Worm (Caenorhabditis elegans) whole organism, L4 larva: ENCODE results near the gene tkr-3.
"Not testable (repeated sequence)": the region's sequence is repeated elsewhere in the genome, so short reads cannot be mapped to it uniquely, and the experiment has no call there.

Source experiments
- F37D6.2 ChIP-seq: sonication (generic microtip); optimal IDR thresholded peaks from 2 replicates; lab custom pipeline; 2016; ENCODE audit warnings: mild to moderate bottlenecking, missing genetic modification characterization, missing compliant biosample characterization
- T20F7.1 ChIP-seq: fragments of 200-800 bp; sonication (Bioruptor generic); optimal IDR thresholded peaks from 2 replicates; lab custom pipeline; 2018; ENCODE audit warnings: mild to moderate bottlenecking, missing genetic modification characterization, missing compliant biosample characterization
- Y5F2A.4 ChIP-seq: fragments of 200-800 bp; sonication (Bioruptor generic); optimal IDR thresholded peaks from 2 replicates; lab custom pipeline; 2018; ENCODE audit warnings: mild to moderate bottlenecking, missing genetic modification characterization, missing compliant biosample characterization
- ZK546.5 ChIP-seq, 2 experiments: sonication (generic microtip); optimal IDR thresholded peaks; 2 replicates each; lab custom pipeline; 2017; ENCODE audit warnings: missing biosample characterization in 2 of 2, missing genetic modification characterization in 2 of 2
- aha-1 ChIP-seq: fragments of 150-350 bp; peaks from one replicate; lab custom pipeline; 2014; ENCODE audit warnings: missing biosample characterization, missing genetic modification characterization
- aly-2 ChIP-seq: sonication (generic microtip); optimal IDR thresholded peaks from 2 replicates; lab custom pipeline; 2018; ENCODE audit warnings: missing biosample characterization, missing genetic modification characterization
- arid-1 ChIP-seq: fragments of 200-800 bp; sonication (Bioruptor generic); conservative IDR thresholded peaks from 2 replicates; pipeline ENCODE4 v1.3.6; 2022; ENCODE audit warnings: missing genetic modification reagents, missing genetic modification characterization, missing compliant biosample characterization
- ceh-44 ChIP-seq: fragments of 200-800 bp; sonication (Bioruptor generic); IDR thresholded peaks from 2 replicates; pipeline ENCODE4 v1.3.6; 2022; ENCODE audit warnings: missing genetic modification reagents, missing genetic modification characterization, missing compliant biosample characterization
- ces-1 ChIP-seq: fragments of 150-350 bp; sonication (generic microtip); optimal IDR thresholded peaks from 4 replicates; lab custom pipeline; 2014; ENCODE audit warnings: missing biosample characterization, missing genetic modification reagents, missing genetic modification characterization
- daf-16 ChIP-seq, 3 experiments: sonication (generic microtip); optimal IDR thresholded peaks; 2 replicates each; lab custom pipeline; 2016 to 2017; ENCODE audit warnings: missing genetic modification characterization in 3 of 3, missing genetic modification reagents in 3 of 3, mild to moderate bottlenecking in 2 of 3, missing compliant biosample characterization in 2 of 3, missing biosample characterization in 1 of 3, moderate library complexity in 1 of 3
- daf-19 ChIP-seq: fragments of 200-800 bp; sonication (Bioruptor generic); conservative IDR thresholded peaks from 2 replicates; pipeline ENCODE4 v1.3.6; 2022; ENCODE audit warnings: missing genetic modification characterization, missing compliant biosample characterization
- dmd-6 ChIP-seq: fragments of 200-800 bp; sonication (Bioruptor generic); IDR thresholded peaks from 2 replicates; pipeline ENCODE4 v1.3.6; 2022; ENCODE audit warnings: missing genetic modification reagents, missing genetic modification characterization, missing compliant biosample characterization
- dmd-9 ChIP-seq: fragments of 200-800 bp; sonication (Bioruptor generic); IDR thresholded peaks from 2 replicates; pipeline ENCODE4 v1.3.6; 2022; ENCODE audit warnings: missing genetic modification reagents, missing genetic modification characterization, missing compliant biosample characterization
- duxl-1 ChIP-seq: sonication (generic microtip); optimal IDR thresholded peaks from 2 replicates; lab custom pipeline; 2016; ENCODE audit warnings: mild to moderate bottlenecking, missing genetic modification characterization, moderate library complexity, missing compliant biosample characterization; ENCODE audit not compliant: poor library complexity
- dve-1 ChIP-seq: sonication (generic microtip); optimal IDR thresholded peaks from 2 replicates; lab custom pipeline; 2017; ENCODE audit warnings: antibody characterized with exemption, mild to moderate bottlenecking, missing genetic modification characterization, missing compliant biosample characterization; ENCODE audit not compliant: insufficient read depth
- egl-43 ChIP-seq: fragments of 200-800 bp; sonication (Bioruptor generic); IDR thresholded peaks from 2 replicates; pipeline ENCODE4 v1.3.6; 2022; ENCODE audit warnings: missing genetic modification reagents, missing genetic modification characterization, missing compliant biosample characterization
- hlh-11 ChIP-seq: fragments of 200-800 bp; sonication (Bioruptor generic); optimal IDR thresholded peaks from 2 replicates; lab custom pipeline; 2018; ENCODE audit warnings: mild to moderate bottlenecking, missing genetic modification characterization, missing compliant biosample characterization
- hmg-1.1 ChIP-seq: fragments of 200-800 bp; sonication (Bioruptor generic); IDR thresholded peaks from 2 replicates; pipeline ENCODE4 v1.3.6; 2022; ENCODE audit warnings: missing genetic modification reagents, missing genetic modification characterization, missing compliant biosample characterization
- jun-1 ChIP-seq: fragments of 150-350 bp; optimal IDR thresholded peaks from 2 replicates; lab custom pipeline; 2014; ENCODE audit warnings: missing biosample characterization, missing genetic modification reagents, missing genetic modification characterization
- lin-1 ChIP-seq: fragments of 200-800 bp; sonication (Bioruptor generic); IDR thresholded peaks from 2 replicates; pipeline ENCODE4 v1.3.6; 2022; ENCODE audit warnings: missing genetic modification reagents, missing genetic modification characterization, missing compliant biosample characterization
- lin-13 ChIP-seq: fragments of 150-350 bp; optimal IDR thresholded peaks from 2 replicates; lab custom pipeline; 2014; ENCODE audit warnings: missing biosample characterization, missing genetic modification reagents, missing genetic modification characterization
- lin-15B ChIP-seq: fragments of 150-350 bp; sonication (generic microtip); optimal IDR thresholded peaks from 3 replicates; lab custom pipeline; 2014; ENCODE audit warnings: missing biosample characterization, missing genetic modification characterization
- lin-38 ChIP-seq: fragments of 200-800 bp; sonication (Bioruptor generic); IDR thresholded peaks from 2 replicates; pipeline ENCODE4 v1.3.6; 2022; ENCODE audit warnings: missing genetic modification reagents, missing genetic modification characterization, missing compliant biosample characterization
- lsy-2 ChIP-seq, 2 experiments: fragments of 150-350 bp in 1 of 2; sonication (generic microtip) in 1 of 2; optimal IDR thresholded peaks; 2 replicates each; lab custom pipeline; 2014 to 2017; ENCODE audit warnings: missing biosample characterization in 2 of 2, missing genetic modification characterization in 2 of 2
- madf-9 ChIP-seq: fragments of 200-800 bp; sonication (Bioruptor generic); conservative IDR thresholded peaks from 2 replicates; pipeline ENCODE4 v1.3.6; 2022; ENCODE audit warnings: missing genetic modification reagents, missing genetic modification characterization, missing compliant biosample characterization
- mep-1 ChIP-seq: fragments of 150-350 bp; sonication (generic microtip); optimal IDR thresholded peaks from 3 replicates; lab custom pipeline; 2014; ENCODE audit warnings: missing biosample characterization, missing genetic modification characterization
- mes-2 ChIP-seq: sonication (generic microtip); optimal IDR thresholded peaks from 2 replicates; lab custom pipeline; 2016; ENCODE audit warnings: missing genotype, mild to moderate bottlenecking, missing genetic modification characterization, missing compliant biosample characterization; ENCODE audit not compliant: poor library complexity, severe bottlenecking
- nhr-11 ChIP-seq: fragments of 150-350 bp; optimal IDR thresholded peaks from 2 replicates; lab custom pipeline; 2014; ENCODE audit warnings: missing biosample characterization, missing genetic modification characterization
- nhr-28 ChIP-seq: fragments of 150-350 bp; optimal IDR thresholded peaks from 2 replicates; lab custom pipeline; 2014; ENCODE audit warnings: missing biosample characterization, missing genetic modification characterization
- nhr-77 ChIP-seq: fragments of 150-350 bp; optimal IDR thresholded peaks from 2 replicates; lab custom pipeline; 2014; ENCODE audit warnings: missing biosample characterization, missing genetic modification characterization
- php-3 ChIP-seq: fragments of 200-800 bp; sonication (Bioruptor generic); IDR thresholded peaks from 2 replicates; pipeline ENCODE4 v1.3.6; 2022; ENCODE audit warnings: missing genetic modification reagents, missing genetic modification characterization, missing compliant biosample characterization
- pqm-1 ChIP-seq: sonication (generic microtip); optimal IDR thresholded peaks from 2 replicates; lab custom pipeline; 2017; ENCODE audit warnings: missing biosample characterization, missing genetic modification characterization
- set-16 ChIP-seq: fragments of 200-800 bp; sonication (Bioruptor generic); IDR thresholded peaks from 2 replicates; pipeline ENCODE4 v1.3.6; 2022; ENCODE audit warnings: missing genetic modification reagents, missing genetic modification characterization, missing compliant biosample characterization
- snpc-1.2 ChIP-seq: fragments of 200-800 bp; sonication (Bioruptor generic); IDR thresholded peaks from 2 replicates; pipeline ENCODE4 v1.3.6; 2022; ENCODE audit warnings: missing genetic modification reagents, missing genetic modification characterization, missing compliant biosample characterization
- tra-1 ChIP-seq: fragments of 200-800 bp; sonication (Bioruptor generic); IDR thresholded peaks from 2 replicates; pipeline ENCODE4 v1.3.6; 2022; ENCODE audit warnings: missing genetic modification reagents, missing genetic modification characterization, missing compliant biosample characterization
- zip-11 ChIP-seq: fragments of 200-800 bp; sonication (Bioruptor generic); IDR thresholded peaks from 2 replicates; pipeline ENCODE4 v1.3.6; 2022; ENCODE audit warnings: missing genetic modification characterization, missing compliant biosample characterization
- ztf-11 ChIP-seq: fragments of 150-350 bp; optimal IDR thresholded peaks from 2 replicates; lab custom pipeline; 2014; ENCODE audit warnings: missing biosample characterization, missing genetic modification characterization

tkr-3 gene

ce11 chrIV:5090993-5091793, 30.7 kb downstream of the tkr-3 start, which contains the start of the genes snpn-1 and C02B10.4 (continued):
- TF ChIP-seq set-16 (GFP tag; lab: Robert Waterston, UW) (no peak), ceh-44 (GFP tag; lab: Robert Waterston, UW) (no peak), dmd-9 (GFP tag; lab: Robert Waterston, UW) (no peak), F37D6.2 (tag; lab: Kevin White, UChicago) (no peak), Y5F2A.4 (no peak), lin-13 (GFP tag; lab: Kevin White, UChicago) (no peak), nhr-77 (tag; lab: Kevin White, UChicago) (no peak), nhr-11 (tag; lab: Kevin White, UChicago) (no peak), aly-2 (tag; lab: Kevin White, UChicago) (no peak), daf-19 (GFP tag; lab: Robert Waterston, UW) (no peak), ZK546.5 (tag; optimal IDR thresholded peaks at IDR 0.05; lab: Kevin White, UChicago) (no peak), egl-43 (GFP tag; lab: Robert Waterston, UW) (no peak), T20F7.1 (GFP tag; lab: Kevin White, UChicago) (peak; percentile 2), jun-1 (no peak), arid-1 (GFP tag; lab: Robert Waterston, UW) (0 out of 2 replicates have a peak, but pooled peaks have one; percentile 34), php-3 (GFP tag; lab: Robert Waterston, UW) (no peak), lin-15B (tag; lab: Kevin White, UChicago) (no peak), ztf-11 (no peak), duxl-1 (tag; lab: Kevin White, UChicago) (no peak), zip-11 (no peak), aha-1 (tag; lab: Kevin White, UChicago) (peak; percentile 93), ces-1 (GFP tag; lab: Kevin White, UChicago) (peak; percentile 47), madf-9 (GFP tag; lab: Robert Waterston, UW) (no peak), dve-1 (tag; lab: Kevin White, UChicago) (no peak), lin-1 (GFP tag; lab: Robert Waterston, UW) (no peak), tra-1 (GFP tag; lab: Robert Waterston, UW) (no peak)

ce11 chrIV:5089795-5090528, 31.9 kb downstream of the tkr-3 start:
- TF ChIP-seq dmd-6 (GFP tag; lab: Robert Waterston, UW): peak; percentile 27; the same call in 1 of the 2 replicates
- TF ChIP-seq mes-2 (tag; lab: Kevin White, UChicago): peak; percentile 46
- peak; percentile 12 for TF ChIP-seq mep-1
- peak; percentile 62 for TF ChIP-seq pqm-1 (tag; lab: Kevin White, UChicago)
- TF ChIP-seq hlh-11 (tag; lab: Kevin White, UChicago): peak; percentile 57
- peak; percentile 34; the same call in 1 of the 2 replicates for TF ChIP-seq arid-1 (GFP tag; lab: Robert Waterston, UW)
- TF ChIP-seq nhr-28: peak; percentile 21
- peak; percentile 86 for TF ChIP-seq snpc-1.2 (GFP tag; lab: Robert Waterston, UW)
- peak; percentile 30 for TF ChIP-seq duxl-1 (tag; lab: Kevin White, UChicago)
- TF ChIP-seq lin-38: peak; percentile 76
- not testable (repeated sequence) for TF ChIP-seq daf-16 (GFP tag; optimal IDR thresholded peaks at IDR 0.05; lab: Kevin White, UChicago)
- peak; percentile 66 for TF ChIP-seq daf-16 (tag; optimal IDR thresholded peaks at IDR 0.05; lab: Kevin White, UChicago)
- TF ChIP-seq aha-1 (tag; lab: Kevin White, UChicago): peak; percentile 30
- TF ChIP-seq dve-1 (tag; lab: Kevin White, UChicago): peak; percentile 30
- 0 out of 2 replicates have a peak, but pooled peaks have one; percentile 29 for TF ChIP-seq hmg-1.1 (GFP tag; lab: Robert Waterston, UW)
- peak in 1 of 2 experiments; percentile 78 for TF ChIP-seq lsy-2 (tag; optimal IDR thresholded peaks at IDR 0.05; lab: Kevin White, UChicago)
- TF ChIP-seq egl-43 (GFP tag; lab: Robert Waterston, UW): peak; percentile 9; the same call in 1 of the 2 replicates
